Fruit fly (Drosophila melanogaster) whole organism, embryonic: ENCODE data around the gene Klp64D.

Source experiments
- CG11093 ChIP-seq: fragments of 200-800 bp; sonication (Bioruptor generic); IDR thresholded peaks from 3 replicates; pipeline ENCODE4 v1.3.6; 2022; ENCODE audit warnings: missing biosample characterization, missing genetic modification characterization
- CG11456 ChIP-seq: fragments of 200-800 bp; sonication (Bioruptor generic); IDR thresholded peaks from 3 replicates; pipeline ENCODE4 v1.3.6; 2022; ENCODE audit warnings: missing biosample characterization, missing genetic modification characterization
- CG13894 ChIP-seq: fragments of 200-800 bp; sonication (Bioruptor generic); optimal IDR thresholded peaks from 3 replicates; lab custom pipeline; 2018; ENCODE audit warnings: missing biosample characterization, mild to moderate bottlenecking, missing genetic modification characterization, moderate library complexity
- CG14667 ChIP-seq: fragments of 200-800 bp; sonication (Bioruptor generic); IDR thresholded peaks from 2 replicates; pipeline ENCODE4 v1.3.6; 2022; ENCODE audit warnings: missing biosample characterization, missing genetic modification characterization
- CG1529 ChIP-seq: fragments of 200-800 bp; sonication (Bioruptor generic); optimal IDR thresholded peaks from 3 replicates; lab custom pipeline; 2018; ENCODE audit warnings: missing biosample characterization, missing genetic modification characterization
- CG15696 ChIP-seq: fragments of 200-800 bp; sonication (Bioruptor generic); optimal IDR thresholded peaks from 2 replicates; lab custom pipeline; 2019; ENCODE audit warnings: missing biosample characterization, mild to moderate bottlenecking, missing genetic modification characterization, moderate library complexity
- CG17829 ChIP-seq: fragments of 200-800 bp; optimal IDR thresholded peaks from 2 replicates; lab custom pipeline; 2019; ENCODE audit warnings: missing biosample characterization, mild to moderate bottlenecking, missing genetic modification characterization, moderate library complexity
- CG1832 ChIP-seq: fragments of 200-800 bp; sonication (Bioruptor generic); optimal IDR thresholded peaks from 2 replicates; lab custom pipeline; 2017; ENCODE audit warnings: missing biosample characterization, mild to moderate bottlenecking, missing genetic modification characterization, inconsistent platforms
- CG2120 ChIP-seq: fragments of 200-800 bp; sonication (Bioruptor generic); optimal IDR thresholded peaks from 3 replicates; lab custom pipeline; 2016; ENCODE audit warnings: missing biosample characterization, missing genetic modification characterization
- CG3407 ChIP-seq: fragments of 200-800 bp; sonication (Bioruptor generic); optimal IDR thresholded peaks from 2 replicates; lab custom pipeline; 2018; ENCODE audit warnings: missing biosample characterization, mild to moderate bottlenecking, missing genetic modification characterization
- CG34224 ChIP-seq: fragments of 200-800 bp; sonication (Bioruptor generic); IDR thresholded peaks from 3 replicates; pipeline ENCODE4 v1.3.6; 2022; ENCODE audit warnings: missing biosample characterization, missing genetic modification characterization; ENCODE audit not compliant: partially characterized antibody
- CG4820 ChIP-seq: fragments of 200-800 bp; sonication (Bioruptor generic); optimal IDR thresholded peaks from 3 replicates; lab custom pipeline; 2016; ENCODE audit warnings: missing biosample characterization, missing genetic modification characterization
- CG7357 ChIP-seq: fragments of 200-800 bp; sonication (Bioruptor generic); IDR thresholded peaks from 3 replicates; pipeline ENCODE4 v1.3.6; 2022; ENCODE audit warnings: missing biosample characterization, missing genetic modification characterization
- CG7963 ChIP-seq: fragments of 200-800 bp; sonication (Bioruptor generic); IDR thresholded peaks from 3 replicates; pipeline ENCODE4 v1.3.6; 2022; ENCODE audit warnings: missing biosample characterization, missing genetic modification characterization; ENCODE audit not compliant: partially characterized antibody
- CG8924 ChIP-seq: fragments of 200-800 bp; optimal IDR thresholded peaks from 3 replicates; lab custom pipeline; 2019; ENCODE audit warnings: missing biosample characterization, mild to moderate bottlenecking, missing genetic modification characterization, moderate library complexity
- CG8944 ChIP-seq: fragments of 200-800 bp; sonication (Bioruptor generic); optimal IDR thresholded peaks from 3 replicates; lab custom pipeline; 2016; ENCODE audit warnings: missing biosample characterization, missing genetic modification characterization
- CG9797 ChIP-seq: fragments of 200-800 bp; sonication (Bioruptor generic); optimal IDR thresholded peaks from 3 replicates; lab custom pipeline; 2018; ENCODE audit warnings: missing biosample characterization, mild to moderate bottlenecking, missing genetic modification characterization
- Dfd ChIP-seq, 2 experiments: fragments of >200 bp; optimal IDR thresholded peaks; 2 replicates each; lab custom pipeline; 2017; ENCODE audit warnings: missing biosample characterization in 2 of 2, missing genetic modification characterization in 2 of 2
- Dll ChIP-seq: fragments of 200-800 bp; sonication (Bioruptor generic); IDR thresholded peaks from 4 replicates; pipeline ENCODE4 v1.3.6; 2022; ENCODE audit warnings: missing biosample characterization, missing genetic modification characterization; ENCODE audit not compliant: partially characterized antibody
- Ets65A ChIP-seq: fragments of 200-800 bp; sonication (Bioruptor generic); peaks from one replicate; lab custom pipeline; 2016; ENCODE audit warnings: missing biosample characterization, missing genetic modification characterization
- Gsc ChIP-seq: fragments of 200-800 bp; sonication (Bioruptor generic); IDR thresholded peaks from 2 replicates; pipeline ENCODE4 v1.3.6; 2022; ENCODE audit warnings: missing biosample characterization, missing genetic modification characterization
- HLHmδ ChIP-seq: fragments of 200-800 bp; sonication (Bioruptor generic); optimal IDR thresholded peaks from 2 replicates; lab custom pipeline; 2018; ENCODE audit warnings: missing biosample characterization, mild to moderate bottlenecking, missing genetic modification characterization, moderate library complexity
- NC2β ChIP-seq: fragments of 200-800 bp; sonication (Bioruptor generic); optimal IDR thresholded peaks from 2 replicates; lab custom pipeline; 2016; ENCODE audit warnings: missing biosample characterization, missing genetic modification characterization
- NK7.1 ChIP-seq: fragments of 200-800 bp; sonication (Bioruptor generic); optimal IDR thresholded peaks from 3 replicates; lab custom pipeline; 2016; ENCODE audit warnings: missing biosample characterization, missing genetic modification characterization
- PHDP ChIP-seq: fragments of 200-800 bp; sonication (Bioruptor generic); optimal IDR thresholded peaks from 3 replicates; lab custom pipeline; 2018; ENCODE audit warnings: missing biosample characterization, mild to moderate bottlenecking, missing genetic modification characterization, moderate library complexity
- Poxn ChIP-seq: fragments of 200-800 bp; sonication (Bioruptor generic); IDR thresholded peaks from 2 replicates; pipeline ENCODE4 v1.3.6; 2022; ENCODE audit warnings: missing biosample characterization, missing genetic modification characterization
- Scr ChIP-seq: fragments of 200-800 bp; sonication (Bioruptor generic); IDR thresholded peaks from 2 replicates; pipeline ENCODE4 v1.3.6; 2022; ENCODE audit warnings: missing biosample characterization, missing genetic modification characterization; ENCODE audit not compliant: partially characterized antibody
- Sox102F ChIP-seq: fragments of 200-800 bp; sonication (Bioruptor generic); optimal IDR thresholded peaks from 2 replicates; lab custom pipeline; 2018; ENCODE audit warnings: missing biosample characterization, mild to moderate bottlenecking, missing genetic modification characterization, moderate library complexity
- bsh ChIP-seq, 2 experiments: fragments of 200-800 bp; sonication (Bioruptor generic); optimal IDR thresholded peaks; 2 replicates each; lab custom pipeline; 2017 to 2018; ENCODE audit warnings: mild to moderate bottlenecking in 2 of 2, missing biosample characterization in 2 of 2, missing genetic modification characterization in 2 of 2, moderate library complexity in 1 of 2
- btn ChIP-seq: fragments of 200-800 bp; sonication (Bioruptor generic); optimal IDR thresholded peaks from 2 replicates; lab custom pipeline; 2016; ENCODE audit warnings: missing biosample characterization, missing genetic modification characterization
- esg ChIP-seq: fragments of 200-800 bp; sonication (Bioruptor generic); conservative IDR thresholded peaks from 2 replicates; pipeline ENCODE4 v1.3.6; 2022; ENCODE audit warnings: missing biosample characterization, missing genetic modification characterization
- fru ChIP-seq: fragments of >200 bp; optimal IDR thresholded peaks from 2 replicates; lab custom pipeline; 2017
- fu2 ChIP-seq: fragments of 200-800 bp; sonication (Bioruptor generic); optimal IDR thresholded peaks from 2 replicates; lab custom pipeline; 2016; ENCODE audit warnings: missing biosample characterization, missing genetic modification characterization
- gcm2 ChIP-seq: fragments of 200-800 bp; sonication (Bioruptor generic); optimal IDR thresholded peaks from 2 replicates; lab custom pipeline; 2016; ENCODE audit warnings: missing biosample characterization, missing genetic modification characterization
- gro ChIP-seq: fragments of 200-800 bp; sonication (Bioruptor generic); optimal IDR thresholded peaks from 2 replicates; lab custom pipeline; 2016; ENCODE audit warnings: missing biosample characterization, missing genetic modification characterization
- gsb-n ChIP-seq: fragments of 200-800 bp; sonication (Bioruptor generic); optimal IDR thresholded peaks from 3 replicates; lab custom pipeline; 2018; ENCODE audit warnings: missing biosample characterization, mild to moderate bottlenecking, missing genetic modification characterization
- hth ChIP-seq: fragments of >200 bp; optimal IDR thresholded peaks from 2 replicates; lab custom pipeline; 2017; ENCODE audit warnings: inconsistent platforms
- ind ChIP-seq: fragments of 200-800 bp; sonication (Bioruptor generic); optimal IDR thresholded peaks from 3 replicates; lab custom pipeline; 2016; ENCODE audit warnings: missing biosample characterization, missing genetic modification characterization
- kay ChIP-seq: fragments of 200-800 bp; sonication (Bioruptor generic); optimal IDR thresholded peaks from 2 replicates; lab custom pipeline; 2016; ENCODE audit warnings: missing biosample characterization, missing genetic modification characterization
- mirr ChIP-seq: fragments of 200-800 bp; sonication (Bioruptor generic); optimal IDR thresholded peaks from 3 replicates; lab custom pipeline; 2018; ENCODE audit warnings: missing biosample characterization, mild to moderate bottlenecking, missing genetic modification characterization
- run ChIP-seq: fragments of 200-800 bp; sonication (Bioruptor generic); optimal IDR thresholded peaks from 3 replicates; lab custom pipeline; 2018; ENCODE audit warnings: missing biosample characterization, mild to moderate bottlenecking, missing genetic modification characterization
- scrt ChIP-seq: fragments of 200-800 bp; sonication (Bioruptor generic); optimal IDR thresholded peaks from 2 replicates; lab custom pipeline; 2018; ENCODE audit warnings: missing biosample characterization, mild to moderate bottlenecking, missing genetic modification characterization, moderate library complexity
- sna ChIP-seq: fragments of 200-800 bp; sonication (Bioruptor generic); IDR thresholded peaks from 2 replicates; pipeline ENCODE4 v1.3.6; 2022; ENCODE audit warnings: missing biosample characterization, missing genetic modification characterization; ENCODE audit not compliant: partially characterized antibody
- tgo ChIP-seq: fragments of 200-800 bp; sonication (Bioruptor generic); IDR thresholded peaks from 3 replicates; pipeline ENCODE4 v1.3.6; 2022; ENCODE audit warnings: missing biosample characterization, missing genetic modification characterization
- tio ChIP-seq: fragments of 200-800 bp; sonication (Bioruptor generic); optimal IDR thresholded peaks from 2 replicates; lab custom pipeline; 2017; ENCODE audit warnings: missing biosample characterization, missing genetic modification characterization, inconsistent platforms
- trem ChIP-seq: fragments of 200-800 bp; optimal IDR thresholded peaks from 3 replicates; lab custom pipeline; 2019; ENCODE audit warnings: missing biosample characterization, mild to moderate bottlenecking, missing genetic modification characterization, moderate library complexity
- ttk ChIP-seq: fragments of 200-800 bp; sonication (Bioruptor generic); IDR thresholded peaks from 2 replicates; pipeline ENCODE4 v2.1.2; 2022; ENCODE audit warnings: missing biosample characterization, missing genetic modification characterization
- unc-4 ChIP-seq: fragments of 200-800 bp; sonication (Bioruptor generic); IDR thresholded peaks from 2 replicates; pipeline ENCODE4 v1.3.6; 2022; ENCODE audit warnings: missing biosample characterization, missing genetic modification characterization; ENCODE audit not compliant: partially characterized antibody
- vfl ChIP-seq: fragments of 200-800 bp; sonication (Bioruptor generic); optimal IDR thresholded peaks from 2 replicates; lab custom pipeline; 2016; ENCODE audit warnings: missing biosample characterization, missing genetic modification characterization
- zfh2 ChIP-seq: fragments of 200-800 bp; sonication (Bioruptor generic); optimal IDR thresholded peaks from 2 replicates; lab custom pipeline; 2016; ENCODE audit warnings: missing biosample characterization, missing genetic modification characterization

The Klp64D gene

DNA sequence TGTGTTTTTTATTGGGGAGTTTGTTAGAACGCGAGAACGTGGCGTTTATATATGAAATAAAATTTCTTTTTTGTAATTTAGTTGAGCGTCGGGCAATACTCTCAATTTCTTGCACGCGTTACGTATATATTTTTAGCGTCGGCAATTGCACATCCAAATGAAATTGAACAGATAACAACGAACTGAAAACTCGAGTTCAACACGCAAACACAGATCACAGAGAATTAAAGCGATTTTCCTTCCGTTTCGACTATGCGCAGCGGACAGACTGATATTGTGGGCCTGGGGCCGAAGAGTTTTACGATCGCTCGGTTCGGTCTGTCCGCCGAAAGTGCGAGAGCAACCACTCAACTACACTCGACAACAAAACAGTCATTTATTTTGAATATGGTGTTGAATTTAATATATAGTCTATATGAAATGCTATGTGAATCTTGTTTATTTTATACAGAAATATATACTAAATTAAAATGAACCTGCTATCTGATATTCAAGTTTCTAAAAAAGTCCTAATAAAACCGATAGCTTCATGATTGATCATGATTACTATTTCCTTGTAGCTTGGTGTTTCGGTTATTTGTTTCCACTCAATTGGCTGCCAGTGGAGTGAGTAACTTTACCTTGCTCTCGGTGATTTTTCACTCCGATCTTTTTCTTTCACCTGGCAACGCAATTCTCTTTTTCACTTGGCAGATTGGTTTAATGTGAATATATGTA is 4.0 kb downstream of the Klp64D start, which contains the start of gene CG46456 (continued):
- no peak for TF ChIP-seq Dfd (GFP tag; optimal IDR thresholded peaks at IDR 0.05; lab: Kevin White, UChicago)
- TF ChIP-seq btn (GFP tag; lab: Kevin White, UChicago), result peak; percentile 0
- TF ChIP-seq CG9797 (GFP tag; lab: Kevin White, UChicago), result peak; percentile 41
- peak; percentile 72 for TF ChIP-seq kay (GFP tag; lab: Kevin White, UChicago)
- TF ChIP-seq esg (GFP tag; lab: Robert Waterston, UW), result peak; percentile 84
- peak; percentile 95 for TF ChIP-seq Sox102F
- peak; percentile 79 for TF ChIP-seq mirr
- peak; percentile 96 for TF ChIP-seq trem (tag; lab: Kevin White, UChicago)
- peak; percentile 98 for TF ChIP-seq PHDP (tag; lab: Kevin White, UChicago)
- TF ChIP-seq Ets65A (GFP tag; lab: Kevin White, UChicago), result no peak
- peak; percentile 40 for TF ChIP-seq NK7.1 (GFP tag; lab: Kevin White, UChicago)
- no peak for TF ChIP-seq sna (GFP tag; lab: Robert Waterston, UW)
- TF ChIP-seq unc-4 (GFP tag; lab: Robert Waterston, UW), result peak; percentile 27; the same call in 1 of the 2 replicates
- peak; percentile 27 for TF ChIP-seq CG8944 (GFP tag; lab: Kevin White, UChicago)
- peak; percentile 96 for TF ChIP-seq CG13894 (tag; lab: Kevin White, UChicago)
- TF ChIP-seq Gsc (GFP tag; lab: Robert Waterston, UW), result no peak
- peak; percentile 98 for TF ChIP-seq CG8924 (tag; lab: Kevin White, UChicago)
- peak; percentile 91 for TF ChIP-seq CG3407 (GFP tag; lab: Kevin White, UChicago)
- peak; percentile 90 for TF ChIP-seq CG1529 (GFP tag; lab: Kevin White, UChicago)
- peak; percentile 94 for TF ChIP-seq run (tag; lab: Kevin White, UChicago)
- TF ChIP-seq Dll (GFP tag; lab: Robert Waterston, UW), result peak; percentile 55; the same call in 1 of the 4 replicates
- TF ChIP-seq CG7963 (GFP tag; lab: Robert Waterston, UW), result no peak
- TF ChIP-seq CG17829 (tag; lab: Kevin White, UChicago), result peak; percentile 97
- no peak for TF ChIP-seq fru (lab: Kevin White, UChicago)
- peak; percentile 77; the same call in 1 of the 2 replicates for TF ChIP-seq CG14667 (GFP tag; lab: Robert Waterston, UW)
- TF ChIP-seq Poxn (GFP tag; lab: Robert Waterston, UW), result peak; percentile 17; the same call in 1 of the 2 replicates
- TF ChIP-seq gsb-n (tag; lab: Kevin White, UChicago), result peak; percentile 97
- peak; percentile 94 for TF ChIP-seq tgo (GFP tag; lab: Robert Waterston, UW)
- peak; percentile 84 to 97 for TF ChIP-seq bsh (GFP tag; optimal IDR thresholded peaks at IDR 0.05; lab: Kevin White, UChicago)
- TF ChIP-seq Scr (GFP tag; lab: Robert Waterston, UW), result peak; percentile 60
- no peak for TF ChIP-seq hth (lab: Kevin White, UChicago)
- TF ChIP-seq CG4820 (GFP tag; lab: Kevin White, UChicago), result peak; percentile 88
- TF ChIP-seq gro (GFP tag; lab: Kevin White, UChicago), result no peak
- no peak for TF ChIP-seq CG1832 (GFP tag; lab: Kevin White, UChicago)
- peak; percentile 83; the same call in 1 of the 2 replicates for TF ChIP-seq ttk (GFP tag; lab: Robert Waterston, UW)
- peak; percentile 95 for TF ChIP-seq scrt (GFP tag; lab: Kevin White, UChicago)
- peak; percentile 95 for TF ChIP-seq CG15696 (tag; lab: Kevin White, UChicago)
- peak; percentile 63 for TF ChIP-seq zfh2 (GFP tag; lab: Kevin White, UChicago)
- TF ChIP-seq CG11456 (GFP tag; lab: Robert Waterston, UW), result peak; percentile 80; the same call in 2 of the 3 replicates
- TF ChIP-seq tio (GFP tag; lab: Kevin White, UChicago), result peak; percentile 82
- TF ChIP-seq gcm2, result peak; percentile 73
- TF ChIP-seq CG7357, result peak; percentile 81
- peak; percentile 47 for TF ChIP-seq NC2β (GFP tag; lab: Kevin White, UChicago)
- TF ChIP-seq CG2120 (GFP tag; lab: Kevin White, UChicago), result peak; percentile 94
- TF ChIP-seq vfl (GFP tag; lab: Kevin White, UChicago), result peak; percentile 53
- peak; percentile 90 for TF ChIP-seq ind
- TF ChIP-seq fu2 (GFP tag; lab: Kevin White, UChicago), result peak; percentile 17
- peak; percentile 23 for TF ChIP-seq HLHmδ (GFP tag; lab: Kevin White, UChicago)
- TF ChIP-seq CG34224 (GFP tag; lab: Robert Waterston, UW), result peak; percentile 80
- peak; percentile 85 for TF ChIP-seq CG11093 (GFP tag; lab: Robert Waterston, UW)
